Worm (Caenorhabditis elegans) whole organism, L1 larva: ENCODE measurements around the gene dpy-19.
A peak's percentile ranks its signal among the peaks of the same experiment; 100 is the strongest.

ENCODE experiments used
- C04F5.9 ChIP-seq: sonication (generic microtip); optimal IDR thresholded peaks from 2 replicates; lab custom pipeline; 2016; ENCODE audit warnings: missing genetic modification characterization, missing compliant biosample characterization
- C16A3.4 ChIP-seq: fragments of 150-350 bp; optimal IDR thresholded peaks from 2 replicates; lab custom pipeline; 2014; ENCODE audit warnings: missing biosample characterization, missing genetic modification characterization
- C34B4.2 ChIP-seq: sonication (generic microtip); optimal IDR thresholded peaks from 2 replicates; lab custom pipeline; 2017; ENCODE audit warnings: mild to moderate bottlenecking, missing genetic modification characterization, missing compliant biosample characterization
- ceh-8 ChIP-seq: fragments of 200-800 bp; sonication (Bioruptor generic); optimal IDR thresholded peaks from 2 replicates; lab custom pipeline; 2018; ENCODE audit warnings: mild to moderate bottlenecking, missing genetic modification characterization, moderate library complexity, missing compliant biosample characterization
- ceh-88 ChIP-seq: fragments of 200-800 bp; sonication (Bioruptor generic); IDR thresholded peaks from 2 replicates; pipeline ENCODE4 v1.3.6; 2022; ENCODE audit warnings: missing genetic modification characterization, missing compliant biosample characterization
- ceh-90 ChIP-seq: sonication (generic microtip); optimal IDR thresholded peaks from 2 replicates; lab custom pipeline; 2016; ENCODE audit warnings: missing genetic modification characterization, missing compliant biosample characterization
- ces-1 ChIP-seq: fragments of 150-350 bp; optimal IDR thresholded peaks from 2 replicates; lab custom pipeline; 2014; ENCODE audit warnings: missing biosample characterization, missing genetic modification reagents, missing genetic modification characterization
- dsc-1 ChIP-seq: sonication (generic microtip); optimal IDR thresholded peaks from 2 replicates; lab custom pipeline; 2016; ENCODE audit warnings: mild to moderate bottlenecking, missing genetic modification characterization, missing compliant biosample characterization
- efl-1 ChIP-seq, 4 experiments: fragments of 150-350 bp; optimal IDR thresholded peaks in 3 of 4; peaks in 1 of 4; 1 replicate in 1 of 4; 2 replicates in 3 of 4; lab custom pipeline; 2014; ENCODE audit warnings: missing biosample characterization in 2 of 4, missing genetic modification characterization in 2 of 4, missing genetic modification reagents in 2 of 4
- elt-3 ChIP-seq, 6 experiments: fragments of 150-350 bp in 1 of 6; sonication (generic microtip); optimal IDR thresholded peaks; 2 replicates each; lab custom pipeline; 2017 to 2018; ENCODE audit warnings: missing biosample characterization in 6 of 6, missing genetic modification characterization in 6 of 6, inconsistent platforms in 1 of 6
- ets-5 ChIP-seq: fragments of 200-800 bp; sonication (Bioruptor generic); IDR thresholded peaks from 2 replicates; pipeline ENCODE4 v1.3.6; 2022; ENCODE audit warnings: missing genetic modification characterization, missing compliant biosample characterization
- fkh-10 ChIP-seq: sonication (generic microtip); optimal IDR thresholded peaks from 2 replicates; lab custom pipeline; 2017; ENCODE audit warnings: missing biosample characterization, missing genetic modification reagents, missing genetic modification characterization
- grh-1 ChIP-seq: fragments of 200-800 bp; sonication (Bioruptor generic); IDR thresholded peaks from 2 replicates; pipeline ENCODE4 v1.3.6; 2022; ENCODE audit warnings: missing genetic modification reagents, missing genetic modification characterization, missing compliant biosample characterization
- hlh-17 ChIP-seq: fragments of 200-800 bp; sonication (Bioruptor generic); optimal IDR thresholded peaks from 2 replicates; lab custom pipeline; 2018; ENCODE audit warnings: missing genetic modification characterization, mild to moderate bottlenecking, missing compliant biosample characterization, moderate library complexity, borderline replicate concordance
- hpl-2 ChIP-seq: fragments of 150-350 bp; optimal IDR thresholded peaks from 2 replicates; lab custom pipeline; 2014; ENCODE audit warnings: missing biosample characterization, missing genetic modification reagents, missing genetic modification characterization
- lin-13 ChIP-seq: fragments of 150-350 bp; optimal IDR thresholded peaks from 2 replicates; lab custom pipeline; 2014; ENCODE audit warnings: missing biosample characterization, missing genetic modification reagents, missing genetic modification characterization
- lin-14 ChIP-seq: fragments of 200-800 bp; sonication (Bioruptor generic); optimal IDR thresholded peaks from 2 replicates; lab custom pipeline; 2018; ENCODE audit warnings: mild to moderate bottlenecking, missing genetic modification characterization, moderate library complexity, missing compliant biosample characterization
- lin-35 ChIP-seq, 2 experiments: fragments of 150-350 bp; optimal IDR thresholded peaks; 2 replicates each; lab custom pipeline; 2014; ENCODE audit warnings: missing biosample characterization in 2 of 2, missing genetic modification characterization in 2 of 2, missing genetic modification reagents in 2 of 2
- lsy-2 ChIP-seq, 2 experiments: fragments of 150-350 bp; optimal IDR thresholded peaks; 2 replicates each; lab custom pipeline; 2014; ENCODE audit warnings: missing biosample characterization in 2 of 2, missing genetic modification characterization in 2 of 2
- mdl-1 ChIP-seq, 2 experiments: fragments of 150-350 bp; optimal IDR thresholded peaks; 2 replicates each; lab custom pipeline; 2014 to 2017; ENCODE audit warnings: missing biosample characterization in 2 of 2, missing genetic modification characterization in 2 of 2, inconsistent platforms in 1 of 2
- nhr-12 ChIP-seq: sonication (generic microtip); optimal IDR thresholded peaks from 2 replicates; lab custom pipeline; 2017; ENCODE audit warnings: missing biosample characterization, missing genetic modification characterization
- nhr-19 ChIP-seq: fragments of 200-800 bp; sonication (Bioruptor generic); conservative IDR thresholded peaks from 2 replicates; pipeline ENCODE4 v1.3.6; 2022; ENCODE audit warnings: missing genetic modification characterization, missing compliant biosample characterization
- nhr-20 ChIP-seq: sonication (generic microtip); optimal IDR thresholded peaks from 2 replicates; lab custom pipeline; 2016; ENCODE audit warnings: mild to moderate bottlenecking, missing genetic modification characterization, missing compliant biosample characterization
- nhr-71 ChIP-seq: sonication (generic microtip); optimal IDR thresholded peaks from 2 replicates; lab custom pipeline; 2016; ENCODE audit warnings: mild to moderate bottlenecking, missing genetic modification characterization, moderate library complexity, missing compliant biosample characterization
- nhr-76 ChIP-seq: sonication (generic microtip); optimal IDR thresholded peaks from 2 replicates; lab custom pipeline; 2017; ENCODE audit warnings: missing biosample characterization, missing genetic modification characterization
- nhr-77 ChIP-seq: fragments of 150-350 bp; optimal IDR thresholded peaks from 2 replicates; lab custom pipeline; 2014; ENCODE audit warnings: missing biosample characterization, missing genetic modification characterization
- nhr-85 ChIP-seq: sonication (generic microtip); peaks from one replicate; lab custom pipeline; 2016; ENCODE audit warnings: missing genetic modification characterization, inconsistent platforms, missing compliant biosample characterization
- nhr-90 ChIP-seq: sonication (generic microtip); optimal IDR thresholded peaks from 2 replicates; lab custom pipeline; 2016; ENCODE audit warnings: mild to moderate bottlenecking, missing genetic modification characterization, missing compliant biosample characterization; ENCODE audit not compliant: poor library complexity
- pax-3 ChIP-seq: fragments of 200-800 bp; sonication (Bioruptor generic); optimal IDR thresholded peaks from 2 replicates; lab custom pipeline; 2018; ENCODE audit warnings: mild to moderate bottlenecking, missing genetic modification characterization, moderate library complexity, missing compliant biosample characterization
- pqm-1 ChIP-seq: sonication (generic microtip); optimal IDR thresholded peaks from 3 replicates; lab custom pipeline; 2017; ENCODE audit warnings: missing biosample characterization, missing genetic modification characterization
- snu-23 ChIP-seq: sonication (generic microtip); optimal IDR thresholded peaks from 2 replicates; lab custom pipeline; 2016; ENCODE audit warnings: missing genetic modification characterization, missing compliant biosample characterization
- sox-4 ChIP-seq: sonication (generic microtip); optimal IDR thresholded peaks from 2 replicates; lab custom pipeline; 2016; ENCODE audit warnings: missing genetic modification characterization, missing compliant biosample characterization
- sptf-1 ChIP-seq: fragments of 150-350 bp; optimal IDR thresholded peaks from 2 replicates; lab custom pipeline; 2014; ENCODE audit warnings: missing biosample characterization, missing genetic modification characterization
- sup-37 ChIP-seq: fragments of 200-800 bp; sonication (Bioruptor generic); optimal IDR thresholded peaks from 2 replicates; lab custom pipeline; 2018; ENCODE audit warnings: mild to moderate bottlenecking, missing genetic modification characterization, missing compliant biosample characterization
- tbx-2 ChIP-seq: sonication (generic microtip); optimal IDR thresholded peaks from 2 replicates; lab custom pipeline; 2016; ENCODE audit warnings: missing genetic modification characterization, missing compliant biosample characterization
- unc-130 ChIP-seq: fragments of 150-350 bp; optimal IDR thresholded peaks from 2 replicates; lab custom pipeline; 2017; ENCODE audit warnings: missing biosample characterization, missing genetic modification characterization, inconsistent platforms
- unc-62 ChIP-seq: fragments of 150-350 bp; optimal IDR thresholded peaks from 2 replicates; lab custom pipeline; 2014; ENCODE audit warnings: missing biosample characterization, missing genetic modification reagents, missing genetic modification characterization
- unc-86 ChIP-seq: sonication (generic microtip); optimal IDR thresholded peaks from 2 replicates; lab custom pipeline; 2016; ENCODE audit warnings: missing genetic modification characterization, missing compliant biosample characterization
- xbp-1 ChIP-seq: sonication (generic microtip); optimal IDR thresholded peaks from 2 replicates; lab custom pipeline; 2016; ENCODE audit warnings: missing genetic modification characterization, missing compliant biosample characterization
- ztf-11 ChIP-seq, 2 experiments: sonication (generic microtip); optimal IDR thresholded peaks; 2 replicates each; lab custom pipeline; 2016 to 2017; ENCODE audit warnings: missing genetic modification characterization in 2 of 2, missing biosample characterization in 1 of 2, missing compliant biosample characterization in 1 of 2

Gene dpy-19

ce11 chrIII:8656957-8657356 is 10.3 kb downstream of the dpy-19 start (continued):
- no peak for TF ChIP-seq ces-1
- no peak for TF ChIP-seq hpl-2 (GFP tag; lab: Kevin White, UChicago)
- TF ChIP-seq nhr-12 (tag; lab: Kevin White, UChicago) = no peak
- TF ChIP-seq unc-86 = no peak
- no peak for TF ChIP-seq hlh-17
- no peak for TF ChIP-seq lsy-2 (tag; optimal IDR thresholded peaks at IDR 0.05; lab: Kevin White, UChicago)
- TF ChIP-seq elt-3 (tag; optimal IDR thresholded peaks at IDR 0.05; lab: Kevin White, UChicago) = peak in 2 of 6 experiments; percentile 26 to 81
- no peak for TF ChIP-seq fkh-10 (GFP tag; lab: Kevin White, UChicago)
- no peak for TF ChIP-seq nhr-76 (tag; lab: Kevin White, UChicago)
- no peak for TF ChIP-seq grh-1
- TF ChIP-seq ets-5 (GFP tag; lab: Robert Waterston, UW) = no peak
- peak in 1 of 2 experiments; percentile 23 for TF ChIP-seq mdl-1 (tag; optimal IDR thresholded peaks at IDR 0.05; lab: Kevin White, UChicago)
- TF ChIP-seq pqm-1 (tag; lab: Kevin White, UChicago) = no peak
- TF ChIP-seq unc-62 (GFP tag; lab: Kevin White, UChicago) = no peak
- peak; percentile 34 for TF ChIP-seq nhr-20 (tag; lab: Kevin White, UChicago)
- TF ChIP-seq ceh-90 (tag; lab: Kevin White, UChicago) = no peak

- TF ChIP-seq nhr-19 (peak; percentile 12; the same call in 1 of the 2 replicates), nhr-71 (tag; lab: Kevin White, UChicago) (no peak), ceh-8 (no peak), snu-23 (GFP tag; lab: Kevin White, UChicago) (peak; percentile 1), dsc-1 (tag; lab: Kevin White, UChicago) (no peak), nhr-85 (tag; lab: Kevin White, UChicago) (peak; percentile 70), lin-14 (GFP tag; lab: Kevin White, UChicago) (peak; percentile 3)
Observed at ce11 chrIII:8656055-8656454, 11.2 kb downstream of the dpy-19 start.

- TF ChIP-seq snu-23 (GFP tag; lab: Kevin White, UChicago) (peak; percentile 40), C34B4.2 (tag; lab: Kevin White, UChicago) (no peak), sptf-1 (no peak), C16A3.4 (no peak), unc-130 (tag; lab: Kevin White, UChicago) (no peak), tbx-2 (peak; percentile 5), nhr-20 (tag; lab: Kevin White, UChicago) (peak; percentile 60), sup-37 (GFP tag; lab: Kevin White, UChicago) (no peak), C04F5.9 (tag; lab: Kevin White, UChicago) (no peak), nhr-85 (tag; lab: Kevin White, UChicago) (peak; percentile 73), lin-14 (GFP tag; lab: Kevin White, UChicago) (peak; percentile 23), pax-3 (tag; lab: Kevin White, UChicago) (no peak), elt-3 (tag; optimal IDR thresholded peaks at IDR 0.05; lab: Kevin White, UChicago) (peak in 1 of 6 experiments; percentile 38), lin-35 (GFP tag; optimal IDR thresholded peaks at IDR 0.05; lab: Kevin White, UChicago) (no peak), xbp-1 (no peak), nhr-71 (tag; lab: Kevin White, UChicago) (peak; percentile 51), nhr-77 (tag; lab: Kevin White, UChicago) (no peak), mdl-1 (tag; optimal IDR thresholded peaks at IDR 0.05; lab: Kevin White, UChicago) (peak in 1 of 2 experiments; percentile 2), ceh-8 (peak; percentile 56), dsc-1 (tag; lab: Kevin White, UChicago) (no peak), nhr-19 (peak; percentile 24; the same call in 1 of the 2 replicates), nhr-90 (tag; lab: Kevin White, UChicago) (no peak), lin-13 (GFP tag; lab: Kevin White, UChicago) (no peak), sox-4 (no peak), nhr-12 (tag; lab: Kevin White, UChicago) (no peak), ztf-11 (tag; optimal IDR thresholded peaks at IDR 0.05; lab: Kevin White, UChicago) (no peak), ceh-88 (GFP tag; lab: Robert Waterston, UW) (no peak), efl-1 (optimal IDR thresholded peaks at IDR 0.05; lab: Kevin White, UChicago) (no peak), efl-1 (GFP tag; optimal IDR thresholded peaks at IDR 0.05 in 1 of 2; lab: Kevin White, UChicago) (peak in 1 of 2 experiments; percentile 22)
- TF ChIP-seq, all 84 proteins: peak for 11
Observed at ce11 chrIII:8655412-8655811, 11.9 kb downstream of the dpy-19 start.
